Worm (Caenorhabditis elegans) whole organism, L3 larva: Measurements from ENCODE around the gene F16B12.7.

ENCODE experiments used
- aly-2 ChIP-seq: fragments of 150-350 bp; optimal IDR thresholded peaks from 2 replicates; lab custom pipeline; 2014; ENCODE audit warnings: missing biosample characterization, missing genetic modification characterization
- elt-1 ChIP-seq: fragments of 150-350 bp; optimal IDR thresholded peaks from 2 replicates; lab custom pipeline; 2014; ENCODE audit warnings: missing biosample characterization, missing genetic modification characterization
- elt-2 ChIP-seq: sonication (generic microtip); optimal IDR thresholded peaks from 2 replicates; lab custom pipeline; 2016; ENCODE audit warnings: missing genetic modification reagents, mild to moderate bottlenecking, missing genetic modification characterization, missing compliant biosample characterization
- eor-1 ChIP-seq, 2 experiments: fragments of 150-350 bp; optimal IDR thresholded peaks; 2 replicates each; lab custom pipeline; 2014 to 2018; ENCODE audit warnings: missing biosample characterization in 2 of 2, missing genetic modification characterization in 2 of 2
- fkh-2 ChIP-seq: fragments of 150-350 bp; optimal IDR thresholded peaks from 2 replicates; lab custom pipeline; 2014; ENCODE audit warnings: missing biosample characterization, missing genetic modification reagents, missing genetic modification characterization
- lin-15B ChIP-seq: fragments of 150-350 bp; optimal IDR thresholded peaks from 2 replicates; lab custom pipeline; 2014; ENCODE audit warnings: missing biosample characterization, missing genetic modification characterization
- lin-39 ChIP-seq: fragments of 150-350 bp; optimal IDR thresholded peaks from 2 replicates; lab custom pipeline; 2018; ENCODE audit warnings: missing biosample characterization, missing genetic modification reagents, missing genetic modification characterization
- tbx-2 ChIP-seq: sonication (generic microtip); optimal IDR thresholded peaks from 2 replicates; lab custom pipeline; 2016; ENCODE audit warnings: mild to moderate bottlenecking, missing genetic modification characterization, missing compliant biosample characterization
- unc-62 ChIP-seq: fragments of 150-350 bp; sonication (generic microtip); optimal IDR thresholded peaks from 4 replicates; lab custom pipeline; 2014; ENCODE audit warnings: missing biosample characterization, missing genetic modification reagents, missing genetic modification characterization
- zag-1 ChIP-seq: fragments of 150-350 bp; optimal IDR thresholded peaks from 2 replicates; lab custom pipeline; 2014; ENCODE audit warnings: missing biosample characterization, missing genetic modification characterization
- ztf-11 ChIP-seq: fragments of 150-350 bp; optimal IDR thresholded peaks from 2 replicates; lab custom pipeline; 2014; ENCODE audit warnings: missing biosample characterization, missing genetic modification characterization

- TF ChIP-seq fkh-2 (no peak), elt-1 (tag; lab: Kevin White, UChicago) (no peak), unc-62 (GFP tag; lab: Kevin White, UChicago) (no peak), tbx-2 (tag; lab: Kevin White, UChicago) (no peak), aly-2 (tag; lab: Kevin White, UChicago) (no peak), eor-1 (tag; optimal IDR thresholded peaks at IDR 0.05; lab: Kevin White, UChicago) (no peak), zag-1 (no peak), ztf-11 (no peak), elt-2 (tag; lab: Kevin White, UChicago) (no peak), lin-39 (tag; lab: Kevin White, UChicago) (no peak), lin-15B (tag; lab: Kevin White, UChicago) (no peak)
Measured at ce11 chrX:14078574-14078973, 29.8 kb upstream of the F16B12.7 start, which contains the start of gene C33G3.5.
